Fruit fly (Drosophila melanogaster) whole organism, embryonic: ENCODE data around the gene CG46427.

ENCODE experiments used
- C15 ChIP-seq: fragments of 200-800 bp; sonication (Bioruptor generic); IDR thresholded peaks from 3 replicates; pipeline ENCODE4 v1.3.6; 2022; ENCODE audit warnings: missing biosample characterization, missing genetic modification characterization
- CG1024 ChIP-seq: fragments of 200-800 bp; sonication (Bioruptor generic); IDR thresholded peaks from 2 replicates; pipeline ENCODE4 v1.3.6; 2022; ENCODE audit warnings: missing biosample characterization, missing genetic modification characterization
- CG10321 ChIP-seq: fragments of 200-800 bp; sonication (Bioruptor generic); IDR thresholded peaks from 2 replicates; pipeline ENCODE4 v1.3.6; 2022; ENCODE audit warnings: missing biosample characterization, missing genetic modification characterization
- CG10543 ChIP-seq: fragments of 200-800 bp; sonication (Bioruptor generic); optimal IDR thresholded peaks from 3 replicates; lab custom pipeline; 2017; ENCODE audit warnings: missing biosample characterization, mild to moderate bottlenecking, missing genetic modification characterization, moderate library complexity
- CG10565 ChIP-seq: fragments of 200-800 bp; sonication (Bioruptor generic); optimal IDR thresholded peaks from 3 replicates; lab custom pipeline; 2016; ENCODE audit warnings: missing biosample characterization, mild to moderate bottlenecking, missing genetic modification characterization
- CG10979 ChIP-seq: fragments of 200-800 bp; sonication (Bioruptor generic); optimal IDR thresholded peaks from 2 replicates; lab custom pipeline; 2018; ENCODE audit warnings: missing biosample characterization, mild to moderate bottlenecking, missing genetic modification characterization, moderate library complexity
- CG11695 ChIP-seq: fragments of 200-800 bp; sonication (Bioruptor generic); IDR thresholded peaks from 3 replicates; pipeline ENCODE4 v1.3.6; 2022; ENCODE audit warnings: missing biosample characterization, missing genetic modification characterization
- CG13775 ChIP-seq: fragments of 200-800 bp; sonication (Bioruptor generic); optimal IDR thresholded peaks from 3 replicates; lab custom pipeline; 2017; ENCODE audit warnings: missing biosample characterization, mild to moderate bottlenecking, missing genetic modification characterization
- CG14710 ChIP-seq: fragments of 200-800 bp; sonication (Bioruptor generic); optimal IDR thresholded peaks from 3 replicates; lab custom pipeline; 2019; ENCODE audit warnings: missing biosample characterization, mild to moderate bottlenecking, missing genetic modification characterization, moderate library complexity
- CG17385 ChIP-seq: fragments of 200-800 bp; sonication (Bioruptor generic); optimal IDR thresholded peaks from 3 replicates; lab custom pipeline; 2018; ENCODE audit warnings: missing biosample characterization, mild to moderate bottlenecking, missing genetic modification characterization
- CG2120 ChIP-seq: fragments of 200-800 bp; sonication (Bioruptor generic); optimal IDR thresholded peaks from 3 replicates; lab custom pipeline; 2016; ENCODE audit warnings: missing biosample characterization, missing genetic modification characterization
- CG2129 ChIP-seq: fragments of 200-800 bp; sonication (Bioruptor generic); IDR thresholded peaks from 2 replicates; pipeline ENCODE4 v1.3.6; 2022; ENCODE audit warnings: missing biosample characterization, missing genetic modification characterization; ENCODE audit not compliant: partially characterized antibody
- CG30020 ChIP-seq: fragments of 200-800 bp; optimal IDR thresholded peaks from 2 replicates; lab custom pipeline; 2019; ENCODE audit warnings: missing biosample characterization, mild to moderate bottlenecking, missing genetic modification characterization, moderate library complexity
- CG32767 ChIP-seq: fragments of 200-800 bp; sonication (Bioruptor generic); IDR thresholded peaks from 2 replicates; pipeline ENCODE4 v1.3.6; 2022; ENCODE audit warnings: missing biosample characterization, missing genetic modification characterization
- CG33213 ChIP-seq: fragments of 200-800 bp; sonication (Bioruptor generic); optimal IDR thresholded peaks from 3 replicates; lab custom pipeline; 2016; ENCODE audit warnings: missing biosample characterization, missing genetic modification characterization
- CG42726 ChIP-seq: fragments of 200-800 bp; sonication (Bioruptor generic); IDR thresholded peaks from 2 replicates; pipeline ENCODE4 v1.3.6; 2022; ENCODE audit warnings: missing biosample characterization, missing genetic modification characterization; ENCODE audit not compliant: partially characterized antibody
- CG4404 ChIP-seq: fragments of 200-800 bp; sonication (Bioruptor generic); IDR thresholded peaks from 2 replicates; pipeline ENCODE4 v1.3.6; 2022; ENCODE audit warnings: missing biosample characterization, missing genetic modification characterization
- CG6654 ChIP-seq: fragments of 200-800 bp; sonication (Bioruptor generic); optimal IDR thresholded peaks from 2 replicates; lab custom pipeline; 2017; ENCODE audit warnings: missing biosample characterization, mild to moderate bottlenecking, missing genetic modification characterization
- CG6791 ChIP-seq: fragments of 200-800 bp; sonication (Bioruptor generic); IDR thresholded peaks from 3 replicates; pipeline ENCODE4 v1.3.6; 2022; ENCODE audit warnings: missing biosample characterization, missing genetic modification characterization; ENCODE audit not compliant: partially characterized antibody
- CG8089 ChIP-seq: fragments of 200-800 bp; sonication (Bioruptor generic); optimal IDR thresholded peaks from 3 replicates; lab custom pipeline; 2016; ENCODE audit warnings: missing biosample characterization, missing genetic modification characterization
- D ChIP-seq, 2 experiments: fragments of 200-800 bp in 1 of 2; fragments of >200 bp in 1 of 2; sonication (Bioruptor generic) in 1 of 2; optimal IDR thresholded peaks; 2 replicates in 1 of 2; 3 replicates in 1 of 2; lab custom pipeline; 2017; ENCODE audit warnings: mild to moderate bottlenecking in 1 of 2, missing biosample characterization in 1 of 2, missing genetic modification characterization in 1 of 2, missing genetic modification reagents in 1 of 2
- Dfd ChIP-seq, 2 experiments: fragments of >200 bp; optimal IDR thresholded peaks; 2 replicates each; lab custom pipeline; 2017; ENCODE audit warnings: missing biosample characterization in 2 of 2, missing genetic modification characterization in 2 of 2
- Dip3 ChIP-seq: fragments of 200-800 bp; sonication (Bioruptor generic); optimal IDR thresholded peaks from 3 replicates; lab custom pipeline; 2016; ENCODE audit warnings: missing biosample characterization, missing genetic modification characterization
- Drgx ChIP-seq: fragments of 200-800 bp; sonication (Bioruptor generic); IDR thresholded peaks from 2 replicates; pipeline ENCODE4 v1.3.6; 2022; ENCODE audit warnings: missing biosample characterization, missing genetic modification characterization
- H15 ChIP-seq: fragments of 200-800 bp; sonication (Bioruptor generic); IDR thresholded peaks from 3 replicates; pipeline ENCODE4 v1.3.6; 2022; ENCODE audit warnings: missing biosample characterization, missing genetic modification characterization
- HLH3B ChIP-seq: fragments of 200-800 bp; sonication (Bioruptor generic); IDR thresholded peaks from 2 replicates; pipeline ENCODE4 v1.3.6; 2022; ENCODE audit warnings: missing biosample characterization, missing genetic modification characterization
- Hey ChIP-seq: fragments of 200-800 bp; sonication (Bioruptor generic); optimal IDR thresholded peaks from 3 replicates; lab custom pipeline; 2018; ENCODE audit warnings: missing biosample characterization, mild to moderate bottlenecking, missing genetic modification characterization
- HmgZ ChIP-seq: fragments of 200-800 bp; sonication (Bioruptor generic); optimal IDR thresholded peaks from 2 replicates; lab custom pipeline; 2018; ENCODE audit warnings: missing biosample characterization, mild to moderate bottlenecking, missing genetic modification characterization
- Hr39 ChIP-seq: fragments of >200 bp; optimal IDR thresholded peaks from 2 replicates; lab custom pipeline; 2017
- Hr78 ChIP-seq, 2 experiments: fragments of 200-800 bp in 1 of 2; fragments of >200 bp in 1 of 2; sonication (Bioruptor generic) in 1 of 2; optimal IDR thresholded peaks; 2 replicates each; lab custom pipeline; 2017 to 2019; ENCODE audit warnings: missing biosample characterization in 2 of 2, missing genetic modification characterization in 2 of 2, mild to moderate bottlenecking in 1 of 2, moderate library complexity in 1 of 2
- Kr ChIP-seq: fragments of 200-800 bp; sonication (Bioruptor generic); optimal IDR thresholded peaks from 2 replicates; lab custom pipeline; 2017; ENCODE audit warnings: missing biosample characterization, mild to moderate bottlenecking, missing genetic modification characterization
- MBD-R2 ChIP-seq: fragments of 200-800 bp; sonication (Bioruptor generic); IDR thresholded peaks from 2 replicates; pipeline ENCODE4 v1.3.6; 2022; ENCODE audit warnings: missing biosample characterization, missing genetic modification characterization
- MTF-1 ChIP-seq: fragments of 200-800 bp; sonication (Bioruptor generic); optimal IDR thresholded peaks from 2 replicates; lab custom pipeline; 2018; ENCODE audit warnings: missing biosample characterization, mild to moderate bottlenecking, missing genetic modification characterization, borderline replicate concordance
- Mes4 ChIP-seq: fragments of 200-800 bp; sonication (Bioruptor generic); optimal IDR thresholded peaks from 2 replicates; lab custom pipeline; 2016; ENCODE audit warnings: missing biosample characterization, missing genetic modification characterization
- NK7.1 ChIP-seq: fragments of 200-800 bp; sonication (Bioruptor generic); optimal IDR thresholded peaks from 3 replicates; lab custom pipeline; 2016; ENCODE audit warnings: missing biosample characterization, missing genetic modification characterization
- ab ChIP-seq: fragments of 200-800 bp; sonication (Bioruptor generic); optimal IDR thresholded peaks from 2 replicates; lab custom pipeline; 2016; ENCODE audit warnings: missing biosample characterization, missing genetic modification characterization
- dpn ChIP-seq, 2 experiments: fragments of 200-800 bp; sonication (Bioruptor generic); optimal IDR thresholded peaks; 3 replicates each; lab custom pipeline; 2016; ENCODE audit warnings: missing biosample characterization in 2 of 2, missing genetic modification characterization in 2 of 2
- en ChIP-seq: fragments of 200-800 bp; sonication (Bioruptor generic); optimal IDR thresholded peaks from 2 replicates; lab custom pipeline; 2016; ENCODE audit warnings: missing biosample characterization, missing genetic modification characterization
- grau ChIP-seq: fragments of 200-800 bp; optimal IDR thresholded peaks from 3 replicates; lab custom pipeline; 2019; ENCODE audit warnings: missing biosample characterization, mild to moderate bottlenecking, missing genetic modification characterization, moderate library complexity
- gsb ChIP-seq: fragments of 200-800 bp; sonication (Bioruptor generic); IDR thresholded peaks from 2 replicates; pipeline ENCODE4 v1.3.6; 2022; ENCODE audit warnings: missing biosample characterization, missing genetic modification characterization
- lab ChIP-seq: fragments of 200-800 bp; sonication (Bioruptor generic); optimal IDR thresholded peaks from 3 replicates; lab custom pipeline; 2017; ENCODE audit warnings: missing biosample characterization, missing genetic modification characterization, mild to moderate bottlenecking, moderate library complexity, missing genetic modification reagents
- mirr ChIP-seq: fragments of 200-800 bp; sonication (Bioruptor generic); optimal IDR thresholded peaks from 3 replicates; lab custom pipeline; 2018; ENCODE audit warnings: missing biosample characterization, mild to moderate bottlenecking, missing genetic modification characterization
- oc ChIP-seq: fragments of 200-800 bp; sonication (Bioruptor generic); optimal IDR thresholded peaks from 2 replicates; lab custom pipeline; 2018; ENCODE audit warnings: missing biosample characterization, mild to moderate bottlenecking, missing genetic modification characterization, moderate library complexity
- peb ChIP-seq: fragments of 200-800 bp; sonication (Bioruptor generic); IDR thresholded peaks from 2 replicates; pipeline ENCODE4 v1.3.6; 2022; ENCODE audit warnings: missing biosample characterization, missing genetic modification characterization
- psq ChIP-seq: fragments of 200-800 bp; sonication (Bioruptor generic); optimal IDR thresholded peaks from 2 replicates; lab custom pipeline; 2017; ENCODE audit warnings: missing biosample characterization, missing genetic modification characterization
- schlank ChIP-seq: fragments of 200-800 bp; sonication (Bioruptor generic); optimal IDR thresholded peaks from 2 replicates; lab custom pipeline; 2018; ENCODE audit warnings: missing biosample characterization, mild to moderate bottlenecking, missing genetic modification characterization
- shn ChIP-seq: fragments of 200-800 bp; sonication (Bioruptor generic); optimal IDR thresholded peaks from 3 replicates; lab custom pipeline; 2016; ENCODE audit warnings: missing biosample characterization, missing genetic modification characterization
- stc ChIP-seq: fragments of 200-800 bp; sonication (Bioruptor generic); IDR thresholded peaks from 2 replicates; pipeline ENCODE4 v1.3.6; 2022; ENCODE audit warnings: missing biosample characterization, missing genetic modification characterization
- tx ChIP-seq: fragments of 200-800 bp; sonication (Bioruptor generic); optimal IDR thresholded peaks from 2 replicates; lab custom pipeline; 2016; ENCODE audit warnings: missing biosample characterization, missing genetic modification characterization
- zen ChIP-seq: fragments of 200-800 bp; sonication (Bioruptor generic); optimal IDR thresholded peaks from 3 replicates; lab custom pipeline; 2018; ENCODE audit warnings: missing biosample characterization, mild to moderate bottlenecking, missing genetic modification characterization, moderate library complexity

CG46427 gene

dm6 chr3R:12459879-12460522 lies 21.1 kb upstream of the CG46427 start, which contains the start of the genes CG5961 and Polr3C (continued):
- TF ChIP-seq grau (tag; lab: Kevin White, UChicago) (no peak), oc (no peak), CG10565 (GFP tag; lab: Kevin White, UChicago) (no peak), CG17385 (GFP tag; lab: Kevin White, UChicago) (no peak), CG10321 (GFP tag; lab: Robert Waterston, UW) (no peak), shn (no peak), CG14710 (tag; lab: Kevin White, UChicago) (peak; percentile 56), C15 (no peak), CG6791 (GFP tag; lab: Robert Waterston, UW) (0 out of 3 replicates have a peak, but pooled peaks have one; percentile 19), lab (GFP tag; lab: Kevin White, UChicago) (no peak), CG10543 (GFP tag; lab: Kevin White, UChicago) (no peak), NK7.1 (GFP tag; lab: Kevin White, UChicago) (no peak), stc (GFP tag; lab: Robert Waterston, UW) (no peak), CG13775 (GFP tag; lab: Kevin White, UChicago) (no peak), CG4404 (GFP tag; lab: Robert Waterston, UW) (no peak), Hr39 (lab: Kevin White, UChicago) (no peak), CG8089 (GFP tag; lab: Kevin White, UChicago) (no peak), Hr78 (GFP tag; optimal IDR thresholded peaks at IDR 0.05; lab: Kevin White, UChicago) (no peak), CG33213 (no peak), psq (GFP tag; lab: Kevin White, UChicago) (peak; percentile 80), mirr (GFP tag; lab: Kevin White, UChicago) (no peak), Drgx (GFP tag; lab: Robert Waterston, UW) (no peak), gsb (no peak), Hey (tag; lab: Kevin White, UChicago) (no peak), CG32767 (GFP tag; lab: Robert Waterston, UW) (no peak), Dip3 (GFP tag; lab: Kevin White, UChicago) (no peak), MTF-1 (no peak), CG11695 (GFP tag; lab: Robert Waterston, UW) (no peak), D (optimal IDR thresholded peaks at IDR 0.05; lab: Kevin White, UChicago) (no peak), D (GFP tag; optimal IDR thresholded peaks at IDR 0.05; lab: Kevin White, UChicago) (no peak), CG2129 (GFP tag; lab: Robert Waterston, UW) (0 out of 2 replicates have a peak, but pooled peaks have one; percentile 25), dpn (GFP tag; optimal IDR thresholded peaks at IDR 0.05; lab: Kevin White, UChicago) (no peak), CG1024 (GFP tag; lab: Robert Waterston, UW) (no peak), HLH3B (GFP tag; lab: Robert Waterston, UW) (no peak), H15 (GFP tag; lab: Robert Waterston, UW) (no peak), ab (no peak), Kr (GFP tag; lab: Kevin White, UChicago) (no peak), en (GFP tag; lab: Kevin White, UChicago) (no peak), Mes4 (GFP tag; lab: Kevin White, UChicago) (no peak), tx (no peak), CG2120 (peak; percentile 10), zen (tag; lab: Kevin White, UChicago) (peak; percentile 11), CG42726 (no peak), HmgZ (peak; percentile 24), CG10979 (tag; lab: Kevin White, UChicago) (no peak), peb (GFP tag; lab: Robert Waterston, UW) (no peak), CG6654 (GFP tag; lab: Kevin White, UChicago) (no peak), schlank (tag; lab: Kevin White, UChicago) (no peak), Dfd (GFP tag; optimal IDR thresholded peaks at IDR 0.05; lab: Kevin White, UChicago) (no peak), MBD-R2 (peak; percentile 69), CG30020 (tag; lab: Kevin White, UChicago) (peak; percentile 13)
